Fruit fly (Drosophila melanogaster): ENCODE measurements around the gene CG33630.

The CG33630 gene

DNA sequence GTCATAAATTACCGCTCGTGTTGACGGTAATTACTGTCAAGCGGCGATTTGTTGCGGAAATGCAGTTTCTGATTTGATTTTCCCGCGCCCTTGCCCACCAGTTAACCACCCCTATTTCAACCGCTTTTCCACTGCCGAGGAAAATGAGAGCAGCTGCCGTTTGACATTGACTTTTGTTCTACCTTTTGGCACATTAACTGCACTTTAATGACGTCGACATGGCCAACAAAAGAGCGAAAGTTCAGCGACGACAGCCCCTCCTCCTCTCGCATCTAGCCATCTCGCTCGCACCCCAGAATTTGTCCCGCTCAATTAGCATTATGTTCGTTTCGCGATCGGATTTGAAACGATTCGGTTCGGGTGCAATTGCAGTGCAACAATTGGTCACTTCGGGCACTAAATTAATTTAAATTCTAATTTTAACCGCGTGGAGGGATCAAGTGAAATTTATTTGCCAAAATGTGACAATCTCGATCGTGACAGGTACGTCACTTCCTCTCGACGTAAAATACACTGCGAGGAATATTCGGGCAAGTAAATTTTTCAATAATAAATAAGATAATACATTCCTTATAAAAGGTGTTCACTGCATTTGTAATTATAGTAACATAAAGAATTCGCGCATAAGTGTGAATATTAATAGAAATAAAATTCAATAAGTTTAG, 48.9 kb downstream of the CG33630 start:
- peak; percentile 58 for TF ChIP-seq CG15479 (GFP tag; optimal IDR thresholded peaks at IDR 0.05)
- TF ChIP-seq Deaf1 (tag; optimal IDR thresholded peaks at IDR 0.05) = peak; percentile 24
- TF ChIP-seq hb (GFP tag; IDR thresholded peaks at IDR 0.05; ENCODE audit: partially characterized antibody) = 0 out of 3 replicates have a peak, but pooled peaks have one; percentile 34
- TF ChIP-seq Dad (GFP tag; optimal IDR thresholded peaks at IDR 0.05) = no peak
- no peak for TF ChIP-seq CG7372 (GFP tag; IDR thresholded peaks at IDR 0.05)
- TF ChIP-seq TFAM (GFP tag; optimal IDR thresholded peaks at IDR 0.05) = no peak
- no peak for TF ChIP-seq fru (optimal IDR thresholded peaks at IDR 0.05)
- peak; percentile 52 for TF ChIP-seq zen (tag; optimal IDR thresholded peaks at IDR 0.05)
- no peak for TF ChIP-seq CG11696 (GFP tag; IDR thresholded peaks at IDR 0.05)
- peak; percentile 7 for TF ChIP-seq CG12391 (tag; optimal IDR thresholded peaks at IDR 0.05)
- peak in 1 of 2 experiments; percentile 46 for TF ChIP-seq insv (GFP tag; optimal IDR thresholded peaks at IDR 0.05)
- no peak for TF ChIP-seq CG5180 (GFP tag; optimal IDR thresholded peaks at IDR 0.05)
- TF ChIP-seq pros (GFP tag; optimal IDR thresholded peaks at IDR 0.05) = peak; percentile 7
- peak in 1 of 2 experiments; percentile 73 for TF ChIP-seq tll (GFP tag; optimal IDR thresholded peaks at IDR 0.05)
- TF ChIP-seq Elba2 (GFP tag; optimal IDR thresholded peaks at IDR 0.05) = no peak
- TF ChIP-seq CG12155 (GFP tag; optimal IDR thresholded peaks at IDR 0.05) = no peak
- TF ChIP-seq chinmo (GFP tag; IDR thresholded peaks at IDR 0.05; ENCODE audit: partially characterized antibody) = 0 out of 4 replicates have a peak, but pooled peaks have one; percentile 8
- no peak for TF ChIP-seq Stat92E (GFP tag; optimal IDR thresholded peaks at IDR 0.05)
- TF ChIP-seq zen2 (GFP tag; IDR thresholded peaks at IDR 0.05; ENCODE audit: partially characterized antibody) = 0 out of 3 replicates have a peak, but pooled peaks have one; percentile 6
- peak; percentile 68 for TF ChIP-seq gsb-n (tag; optimal IDR thresholded peaks at IDR 0.05)
- TF ChIP-seq Opbp (GFP tag; IDR thresholded peaks at IDR 0.05; ENCODE audit: partially characterized antibody) = no peak
- TF ChIP-seq lilli (GFP tag; optimal IDR thresholded peaks at IDR 0.05) = no peak

DNA sequence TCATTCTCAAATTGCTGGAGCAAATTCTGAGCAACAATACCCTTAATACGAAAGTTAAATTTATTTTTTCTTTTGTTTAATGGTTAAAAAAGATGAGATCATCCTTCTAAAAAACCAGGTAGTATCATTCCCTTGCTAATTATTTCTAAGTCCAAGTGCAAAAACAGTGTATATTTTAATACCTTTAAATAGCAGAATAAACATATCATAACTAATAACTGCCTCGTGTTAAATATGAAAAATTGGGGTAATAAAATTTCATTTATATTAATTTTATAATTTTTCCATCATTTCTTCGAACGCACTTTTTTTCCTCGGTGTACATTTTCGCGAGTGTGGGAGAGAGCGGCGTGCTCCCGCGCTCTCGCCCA, 49.4 kb downstream of the CG33630 start:
- peak; percentile 50 for TF ChIP-seq CG10979 (tag; optimal IDR thresholded peaks at IDR 0.05)
- TF ChIP-seq CG11093 (GFP tag; IDR thresholded peaks at IDR 0.05) = 0 out of 3 replicates have a peak, but pooled peaks have one; percentile 30
- TF ChIP-seq CG7839 (tag; optimal IDR thresholded peaks at IDR 0.05) = peak; percentile 41
- TF ChIP-seq ac (GFP tag; optimal IDR thresholded peaks at IDR 0.05) = no peak
- peak; percentile 30 for TF ChIP-seq fd96Cb (tag; optimal IDR thresholded peaks at IDR 0.05)
- no peak for TF ChIP-seq pan (optimal IDR thresholded peaks at IDR 0.05)
- peak in 1 of 2 experiments; percentile 7 for TF ChIP-seq pan (GFP tag; optimal IDR thresholded peaks at IDR 0.05 in 1 of 2, IDR thresholded peaks at IDR 0.05 in 1 of 2)
- TF ChIP-seq Xbp1 (GFP tag; optimal IDR thresholded peaks at IDR 0.05) = peak; percentile 14
- no peak for TF ChIP-seq CG12071 (GFP tag; optimal IDR thresholded peaks at IDR 0.05)
- no peak for TF ChIP-seq nom (GFP tag; optimal IDR thresholded peaks at IDR 0.05)
- no peak for TF ChIP-seq hkb (optimal IDR thresholded peaks at IDR 0.05)
- 0 out of 2 replicates have a peak, but pooled peaks have one; percentile 7 for TF ChIP-seq hkb (GFP tag; IDR thresholded peaks at IDR 0.05)
- TF ChIP-seq az2 (GFP tag; optimal IDR thresholded peaks at IDR 0.05) = peak; percentile 25
- peak; percentile 44 for TF ChIP-seq CG30403 (GFP tag; optimal IDR thresholded peaks at IDR 0.05)
- TF ChIP-seq grau (tag; optimal IDR thresholded peaks at IDR 0.05) = peak; percentile 33
- peak; percentile 16 for TF ChIP-seq CG14710 (tag; optimal IDR thresholded peaks at IDR 0.05)
- no peak for TF ChIP-seq CG13123 (GFP tag; optimal IDR thresholded peaks at IDR 0.05)
- peak; percentile 12 for TF ChIP-seq Meics (GFP tag; optimal IDR thresholded peaks at IDR 0.05)
- TF ChIP-seq Trl (optimal IDR thresholded peaks at IDR 0.05) = peak in 1 of 2 experiments; percentile 23
- no peak for TF ChIP-seq Trl (GFP tag; optimal IDR thresholded peaks at IDR 0.05)
- 0 out of 2 replicates have a peak, but pooled peaks have one; percentile 8 for TF ChIP-seq Ptx1 (GFP tag; IDR thresholded peaks at IDR 0.05)
- peak; percentile 4 for TF ChIP-seq CG12391 (tag; optimal IDR thresholded peaks at IDR 0.05)
- no peak for TF ChIP-seq CrebB (tag; optimal IDR thresholded peaks at IDR 0.05)
- TF ChIP-seq gem (tag; optimal IDR thresholded peaks at IDR 0.05) = peak; percentile 55
- TF ChIP-seq CG7963 (GFP tag; IDR thresholded peaks at IDR 0.05; ENCODE audit: partially characterized antibody) = no peak
- TF ChIP-seq prd (optimal IDR thresholded peaks at IDR 0.05) = no peak
- TF ChIP-seq prd (GFP tag; IDR thresholded peaks at IDR 0.05) = 0 out of 3 replicates have a peak, but pooled peaks have one; percentile 5
- TF ChIP-seq CG13424 (tag; optimal IDR thresholded peaks at IDR 0.05) = peak; percentile 7

Measured in whole organism, embryonic.